Worm (Caenorhabditis elegans): ENCODE measurements around the gene C25A8.2.

DNA sequence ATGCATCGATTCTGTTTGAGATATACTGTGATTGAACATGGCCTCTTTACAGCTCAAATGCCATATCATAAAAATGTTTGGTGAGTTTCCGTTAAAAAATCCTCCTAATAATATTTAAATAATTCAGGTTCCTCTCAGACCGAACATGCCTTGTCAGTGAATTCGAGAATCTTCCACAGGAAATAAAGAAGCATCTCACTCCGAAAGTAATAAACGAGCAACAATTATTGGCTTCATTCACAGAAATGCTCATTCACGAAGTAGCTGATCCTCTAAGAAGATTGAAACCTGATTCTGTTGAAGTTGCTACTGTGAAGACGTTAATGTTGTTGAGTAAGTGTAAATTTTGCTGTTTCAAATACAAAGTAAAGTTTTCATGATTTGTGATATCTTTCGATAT is 42.5 kb downstream of the C25A8.2 start:
- TF ChIP-seq unc-39 (tag; optimal IDR thresholded peaks at IDR 0.05) (no peak), skn-1 (tag; optimal IDR thresholded peaks at IDR 0.05) (no peak), elt-1 (tag; optimal IDR thresholded peaks at IDR 0.05) (no peak), ama-1 (optimal IDR thresholded peaks at IDR 0.05) (no peak), zag-1 (tag; optimal IDR thresholded peaks at IDR 0.05) (no peak), aly-2 (tag; optimal IDR thresholded peaks at IDR 0.05) (no peak), sem-4 (tag; optimal IDR thresholded peaks at IDR 0.05) (no peak), ceh-82 (tag; optimal IDR thresholded peaks at IDR 0.05) (no peak), unc-62 (GFP tag; optimal IDR thresholded peaks at IDR 0.05) (no peak), nhr-77 (tag; optimal IDR thresholded peaks at IDR 0.05) (no peak), lin-39 (tag; optimal IDR thresholded peaks at IDR 0.05) (no peak), nhr-21 (tag; optimal IDR thresholded peaks at IDR 0.05) (no peak)

All from whole organism, L2 larva.